Worm (Caenorhabditis elegans) whole organism, mixed stage, embryonic: Measurements from ENCODE around the gene F01G10.5.

Experiments
- M03D4.4 ChIP-seq: sonication (generic microtip); optimal IDR thresholded peaks from 2 replicates; lab custom pipeline; 2017; ENCODE audit warnings: mild to moderate bottlenecking, missing genetic modification characterization, missing compliant biosample characterization
- bed-3 ChIP-seq: fragments of 200-800 bp; sonication (Bioruptor generic); optimal IDR thresholded peaks from 3 replicates; lab custom pipeline; 2018; ENCODE audit warnings: mild to moderate bottlenecking, missing genetic modification characterization, moderate library complexity, missing compliant biosample characterization
- blmp-1 ChIP-seq: fragments of 150-350 bp; optimal IDR thresholded peaks from 2 replicates; lab custom pipeline; 2014; ENCODE audit warnings: missing biosample characterization, missing genetic modification characterization
- ceh-39 ChIP-seq: fragments of 150-350 bp; optimal IDR thresholded peaks from 2 replicates; lab custom pipeline; 2014; ENCODE audit warnings: missing biosample characterization, missing genetic modification characterization
- ceh-43 ChIP-seq: fragments of 200-800 bp; sonication (Bioruptor generic); optimal IDR thresholded peaks from 2 replicates; lab custom pipeline; 2018; ENCODE audit warnings: mild to moderate bottlenecking, missing genetic modification characterization, moderate library complexity, missing compliant biosample characterization
- ceh-83 ChIP-seq: fragments of 200-800 bp; sonication (Bioruptor generic); optimal IDR thresholded peaks from 2 replicates; lab custom pipeline; 2018; ENCODE audit warnings: mild to moderate bottlenecking, missing genetic modification characterization, missing compliant biosample characterization
- cnd-1 ChIP-seq: fragments of 200-800 bp; sonication (Bioruptor generic); optimal IDR thresholded peaks from 2 replicates; lab custom pipeline; 2018; ENCODE audit warnings: mild to moderate bottlenecking, missing genetic modification characterization, missing compliant biosample characterization
- drap-1 ChIP-seq: fragments of 200-800 bp; sonication (Bioruptor generic); optimal IDR thresholded peaks from 3 replicates; lab custom pipeline; 2018; ENCODE audit warnings: mild to moderate bottlenecking, missing genetic modification characterization, missing compliant biosample characterization
- elt-1 ChIP-seq: sonication (generic microtip); optimal IDR thresholded peaks from 2 replicates; lab custom pipeline; 2017; ENCODE audit warnings: missing genetic modification characterization, mild to moderate bottlenecking, missing compliant biosample characterization, antibody characterized with exemption, moderate library complexity, borderline replicate concordance; ENCODE audit not compliant: insufficient read depth
- elt-3 ChIP-seq: fragments of 150-350 bp; optimal IDR thresholded peaks from 2 replicates; lab custom pipeline; 2014; ENCODE audit warnings: missing biosample characterization, missing genetic modification characterization
- flh-1 ChIP-seq: fragments of 200-800 bp; sonication (Bioruptor generic); optimal IDR thresholded peaks from 2 replicates; lab custom pipeline; 2018; ENCODE audit warnings: mild to moderate bottlenecking, missing genetic modification characterization, moderate library complexity, missing compliant biosample characterization
- ham-2 ChIP-seq: fragments of 200-800 bp; sonication (Bioruptor generic); optimal IDR thresholded peaks from 2 replicates; lab custom pipeline; 2018; ENCODE audit warnings: mild to moderate bottlenecking, missing genetic modification characterization, missing compliant biosample characterization
- hlh-1 ChIP-seq: fragments of 150-350 bp; optimal IDR thresholded peaks from 2 replicates; lab custom pipeline; 2014; ENCODE audit warnings: missing biosample characterization, missing genetic modification reagents, missing genetic modification characterization
- lin-13 ChIP-seq: fragments of 150-350 bp; optimal IDR thresholded peaks from 2 replicates; lab custom pipeline; 2014; ENCODE audit warnings: missing biosample characterization, missing genetic modification characterization
- lin-32 ChIP-seq: fragments of 200-800 bp; sonication (Bioruptor generic); optimal IDR thresholded peaks from 2 replicates; lab custom pipeline; 2018; ENCODE audit warnings: mild to moderate bottlenecking, missing genetic modification characterization, missing compliant biosample characterization
- lsy-2 ChIP-seq: fragments of 150-350 bp; optimal IDR thresholded peaks from 2 replicates; lab custom pipeline; 2014; ENCODE audit warnings: missing biosample characterization, missing genetic modification characterization
- mab-5 ChIP-seq: fragments of 150-350 bp; optimal IDR thresholded peaks from 2 replicates; lab custom pipeline; 2014; ENCODE audit warnings: missing biosample characterization, missing genetic modification characterization
- mep-1 ChIP-seq: fragments of 150-350 bp; optimal IDR thresholded peaks from 2 replicates; lab custom pipeline; 2017; ENCODE audit warnings: missing biosample characterization, missing genetic modification reagents, missing genetic modification characterization, inconsistent platforms
- mls-2 ChIP-seq: sonication (generic microtip); optimal IDR thresholded peaks from 2 replicates; lab custom pipeline; 2016; ENCODE audit warnings: mild to moderate bottlenecking, missing genetic modification characterization, moderate library complexity, missing compliant biosample characterization
- nhr-12 ChIP-seq: fragments of 150-350 bp; optimal IDR thresholded peaks from 2 replicates; lab custom pipeline; 2014; ENCODE audit warnings: missing biosample characterization, missing genetic modification characterization
- nhr-2 ChIP-seq: fragments of 150-350 bp; optimal IDR thresholded peaks from 2 replicates; lab custom pipeline; 2014; ENCODE audit warnings: missing biosample characterization, missing genetic modification characterization
- nhr-237 ChIP-seq: fragments of 150-350 bp; optimal IDR thresholded peaks from 2 replicates; lab custom pipeline; 2014; ENCODE audit warnings: missing biosample characterization, missing genetic modification characterization
- nhr-28 ChIP-seq: fragments of 150-350 bp; optimal IDR thresholded peaks from 2 replicates; lab custom pipeline; 2014; ENCODE audit warnings: missing biosample characterization, missing genetic modification characterization
- nhr-76 ChIP-seq: sonication (generic microtip); optimal IDR thresholded peaks from 2 replicates; lab custom pipeline; 2017; ENCODE audit warnings: missing biosample characterization, missing genetic modification characterization
- pha-4 ChIP-seq: fragments of 150-350 bp; optimal IDR thresholded peaks from 2 replicates; lab custom pipeline; 2018; ENCODE audit warnings: missing biosample characterization, missing genetic modification reagents, missing genetic modification characterization
- sem-2 ChIP-seq: fragments of 200-800 bp; sonication (Bioruptor generic); optimal IDR thresholded peaks from 2 replicates; lab custom pipeline; 2018; ENCODE audit warnings: mild to moderate bottlenecking, missing genetic modification characterization, missing compliant biosample characterization
- snpc-4 ChIP-seq: fragments of 150-350 bp; optimal IDR thresholded peaks from 2 replicates; lab custom pipeline; 2014; ENCODE audit warnings: missing biosample characterization, missing genetic modification characterization
- sptf-1 ChIP-seq: sonication (generic microtip); optimal IDR thresholded peaks from 2 replicates; lab custom pipeline; 2017; ENCODE audit warnings: mild to moderate bottlenecking, missing genetic modification characterization, moderate library complexity, missing compliant biosample characterization
- unc-120 ChIP-seq: sonication (generic microtip); optimal IDR thresholded peaks from 2 replicates; lab custom pipeline; 2017; ENCODE audit warnings: missing genetic modification characterization, missing compliant biosample characterization; ENCODE audit not compliant: poor library complexity, severe bottlenecking
- unc-39 ChIP-seq: fragments of 150-350 bp; optimal IDR thresholded peaks from 2 replicates; lab custom pipeline; 2014; ENCODE audit warnings: missing biosample characterization, missing genetic modification characterization
- unc-62 ChIP-seq: fragments of 150-350 bp; optimal IDR thresholded peaks from 2 replicates; lab custom pipeline; 2014; ENCODE audit warnings: missing biosample characterization, missing genetic modification reagents, missing genetic modification characterization
- zip-8 ChIP-seq: fragments of 150-350 bp; optimal IDR thresholded peaks from 2 replicates; lab custom pipeline; 2014; ENCODE audit warnings: missing biosample characterization, missing genetic modification characterization
- ztf-11 ChIP-seq: fragments of 150-350 bp; optimal IDR thresholded peaks from 2 replicates; lab custom pipeline; 2014; ENCODE audit warnings: missing biosample characterization, missing genetic modification characterization

F01G10.5 gene

DNA sequence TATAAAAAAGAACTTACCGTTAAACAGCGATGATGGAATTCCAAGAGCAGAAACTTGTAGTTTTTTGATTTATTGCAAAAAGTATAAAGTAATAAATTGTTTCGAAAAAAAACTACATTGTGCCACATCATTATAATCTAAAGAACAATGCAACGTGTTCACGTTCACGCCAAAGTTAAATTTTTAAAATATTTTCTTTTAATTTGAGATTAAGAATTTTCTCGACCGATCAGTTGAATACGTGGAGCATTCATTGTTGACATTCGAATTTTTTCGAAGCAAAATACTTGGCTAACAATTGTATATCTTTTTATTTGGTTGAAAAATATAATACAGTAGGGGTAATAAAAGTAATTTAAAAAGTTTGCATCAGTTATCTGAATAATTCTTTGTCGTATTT is at the start of gene F01G10.5:
Gene F01G10.5, minus strand, starts transcription at position 101 of the 400 bp plus-strand sequence.
- no peak for TF ChIP-seq lin-32 (GFP tag; lab: Kevin White, UChicago)
- no peak for TF ChIP-seq hlh-1 (tag; lab: Kevin White, UChicago)
- no peak for TF ChIP-seq ceh-83 (GFP tag; lab: Kevin White, UChicago)
- TF ChIP-seq unc-39, result no peak
- no peak for TF ChIP-seq ceh-43 (GFP tag; lab: Kevin White, UChicago)
- no peak for TF ChIP-seq elt-3
- no peak for TF ChIP-seq drap-1
- TF ChIP-seq mls-2 (tag; lab: Kevin White, UChicago), result no peak
- TF ChIP-seq cnd-1, result no peak
- TF ChIP-seq unc-120 (tag; lab: Kevin White, UChicago), result no peak
- TF ChIP-seq snpc-4 (tag; lab: Kevin White, UChicago), result no peak

DNA sequence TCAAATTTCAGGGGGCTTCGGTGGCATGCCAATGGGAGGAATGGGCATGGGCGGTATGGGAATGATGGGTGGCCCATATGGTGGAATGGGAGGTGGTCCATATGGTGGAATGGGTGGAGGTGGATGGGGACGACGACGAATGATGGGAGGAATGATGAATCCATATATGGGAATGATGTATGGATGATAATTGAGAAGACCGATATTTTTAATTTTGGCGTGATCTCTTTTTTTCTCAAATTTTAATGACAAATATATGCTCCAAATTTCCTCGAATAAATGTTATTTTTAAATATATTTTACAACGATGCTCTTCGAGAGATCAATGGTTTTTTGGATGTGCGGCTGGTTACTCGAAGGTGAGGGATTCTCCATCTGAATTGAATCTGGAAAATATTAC is 46.8 kb upstream of the F01G10.5 start, which contains the start of gene Y43C5A.4:
Gene Y43C5A.4, plus strand, starts transcription at position 301 of the 400 bp plus-strand sequence.
- no peak for TF ChIP-seq unc-120 (tag; lab: Kevin White, UChicago)
- TF ChIP-seq drap-1, result no peak

ce11 chrIV:10276960-10277359 is 46.1 kb upstream of the F01G10.5 start, which contains the start of gene Y43C5A.7:
Gene Y43C5A.7, plus strand, starts transcription at chrIV:10277260.
- no peak for TF ChIP-seq sptf-1 (tag; lab: Kevin White, UChicago)
- no peak for TF ChIP-seq elt-3
- no peak for TF ChIP-seq hlh-1 (tag; lab: Kevin White, UChicago)
- no peak for TF ChIP-seq pha-4
- no peak for TF ChIP-seq lin-32 (GFP tag; lab: Kevin White, UChicago)
- no peak for TF ChIP-seq snpc-4 (tag; lab: Kevin White, UChicago)
- no peak for TF ChIP-seq M03D4.4 (tag; lab: Kevin White, UChicago)
- TF ChIP-seq zip-8, result no peak
- TF ChIP-seq unc-120 (tag; lab: Kevin White, UChicago), result no peak
- no peak for TF ChIP-seq ham-2
- no peak for TF ChIP-seq unc-62
- no peak for TF ChIP-seq ceh-39 (tag; lab: Kevin White, UChicago)
- no peak for TF ChIP-seq nhr-28 (tag; lab: Kevin White, UChicago)
- no peak for TF ChIP-seq nhr-76 (tag; lab: Kevin White, UChicago)
- no peak for TF ChIP-seq flh-1
- TF ChIP-seq mls-2 (tag; lab: Kevin White, UChicago), result no peak
- TF ChIP-seq unc-39, result no peak
- TF ChIP-seq lsy-2 (tag; lab: Kevin White, UChicago), result no peak
- TF ChIP-seq, all 35 proteins: peak for 0

- TF ChIP-seq flh-1 (no peak), nhr-76 (tag; lab: Kevin White, UChicago) (no peak), cnd-1 (no peak), zip-8 (no peak), nhr-28 (tag; lab: Kevin White, UChicago) (no peak), ham-2 (no peak), lin-32 (GFP tag; lab: Kevin White, UChicago) (no peak), nhr-12 (tag; lab: Kevin White, UChicago) (no peak), hlh-1 (tag; lab: Kevin White, UChicago) (no peak), ceh-39 (tag; lab: Kevin White, UChicago) (no peak), unc-39 (no peak), drap-1 (no peak), ceh-83 (GFP tag; lab: Kevin White, UChicago) (no peak), blmp-1 (tag; lab: Kevin White, UChicago) (no peak), mep-1 (tag; lab: Kevin White, UChicago) (no peak), ceh-43 (GFP tag; lab: Kevin White, UChicago) (no peak), sem-2 (GFP tag; lab: Kevin White, UChicago) (no peak), sptf-1 (tag; lab: Kevin White, UChicago) (no peak), unc-62 (no peak), nhr-2 (tag; lab: Kevin White, UChicago) (no peak)
Observed at ce11 chrIV:10275050-10275449, 44.2 kb upstream of the F01G10.5 start.

- TF ChIP-seq elt-3 (no peak), cnd-1 (no peak), nhr-12 (tag; lab: Kevin White, UChicago) (no peak), mab-5 (tag; lab: Kevin White, UChicago) (no peak), sem-2 (GFP tag; lab: Kevin White, UChicago) (no peak), ham-2 (no peak), unc-120 (tag; lab: Kevin White, UChicago) (no peak), nhr-76 (tag; lab: Kevin White, UChicago) (no peak), elt-1 (no peak), ztf-11 (tag; lab: Kevin White, UChicago) (no peak), unc-62 (no peak), blmp-1 (tag; lab: Kevin White, UChicago) (no peak), lin-13 (tag; lab: Kevin White, UChicago) (no peak), nhr-237 (no peak), hlh-1 (tag; lab: Kevin White, UChicago) (no peak), mep-1 (tag; lab: Kevin White, UChicago) (no peak), bed-3 (GFP tag; lab: Kevin White, UChicago) (no peak), unc-39 (no peak), pha-4 (no peak)
- TF ChIP-seq, all 35 proteins: peak for 0
Observed at ce11 chrIV:10273781-10274313, 43.0 kb upstream of the F01G10.5 start, which contains the start of gene Y43C5A.3. Gene Y43C5A.3, plus strand, starts transcription at chrIV:10274036.
